Worm (Caenorhabditis elegans): Measurements from ENCODE around the gene gsy-1.

The gsy-1 gene

ce11 chrII:12914514-12915075, 36.7 kb upstream of the gsy-1 start, which contains the start of gene F35C5.12 (continued):
- TF ChIP-seq nhr-84 (tag; optimal IDR thresholded peaks at IDR 0.05) (no peak), rnt-1 (tag; optimal IDR thresholded peaks at IDR 0.05) (peak; percentile 92), mep-1 (tag; optimal IDR thresholded peaks at IDR 0.05) (peak; percentile 15), lin-13 (GFP tag; optimal IDR thresholded peaks at IDR 0.05) (peak; percentile 8), ets-5 (GFP tag; IDR thresholded peaks at IDR 0.05) (no peak), tbx-2 (tag; optimal IDR thresholded peaks at IDR 0.05) (peak; percentile 67), ama-1 (optimal IDR thresholded peaks at IDR 0.05) (no peak), lsy-2 (tag; optimal IDR thresholded peaks at IDR 0.05) (peak; percentile 67 to 68), skn-1 (tag; optimal IDR thresholded peaks at IDR 0.05) (peak; percentile 22), C16A3.4 (tag; optimal IDR thresholded peaks at IDR 0.05) (peak; percentile 18), aly-2 (tag; optimal IDR thresholded peaks at IDR 0.05) (no peak), fkh-10 (GFP tag; optimal IDR thresholded peaks at IDR 0.05) (no peak), unc-98 (GFP tag; IDR thresholded peaks at IDR 0.05) (peak; percentile 23; the same call in 1 of the 2 replicates), snpc-4 (tag; optimal IDR thresholded peaks at IDR 0.05) (peak; percentile 17), nhr-19 (GFP tag; conservative IDR thresholded peaks at IDR 0.05) (peak; percentile 68), ztf-11 (tag; optimal IDR thresholded peaks at IDR 0.05) (peak in 1 of 2 experiments; percentile 74), jun-1 (tag; optimal IDR thresholded peaks at IDR 0.05) (no peak), nhr-90 (tag; optimal IDR thresholded peaks at IDR 0.05; ENCODE audit: poor library complexity) (peak; percentile 78), egl-27 (tag; optimal IDR thresholded peaks at IDR 0.05) (no peak), swsn-7 (tag; optimal IDR thresholded peaks at IDR 0.05) (peak; percentile 59), pqm-1 (tag; optimal IDR thresholded peaks at IDR 0.05) (no peak), nhr-85 (tag) (peak; percentile 85), unc-30 (tag; optimal IDR thresholded peaks at IDR 0.05) (no peak), hpl-2 (GFP tag; optimal IDR thresholded peaks at IDR 0.05) (no peak), vab-15 (tag; optimal IDR thresholded peaks at IDR 0.05) (no peak), nhr-76 (tag; optimal IDR thresholded peaks at IDR 0.05) (no peak), efl-1 (optimal IDR thresholded peaks at IDR 0.05) (peak; percentile 94 to 95), efl-1 (GFP tag; optimal IDR thresholded peaks at IDR 0.05 in 1 of 2) (peak; percentile 89 to 99), lir-3 (tag; optimal IDR thresholded peaks at IDR 0.05; ENCODE audit: poor library complexity) (peak; percentile 79), unc-86 (tag; optimal IDR thresholded peaks at IDR 0.05) (no peak), pax-3 (tag; optimal IDR thresholded peaks at IDR 0.05) (peak; percentile 52), mdl-1 (tag; optimal IDR thresholded peaks at IDR 0.05) (no peak), unc-130 (tag; optimal IDR thresholded peaks at IDR 0.05) (no peak)

ce11 chrII:12908779-12909178, 30.9 kb upstream of the gsy-1 start, which contains the start of gene ddn-2:
ddn-2 (plus strand) TSS chrII:12909079.
- TF ChIP-seq rnt-1 (tag; optimal IDR thresholded peaks at IDR 0.05), result no peak
- no peak for TF ChIP-seq unc-30 (tag; optimal IDR thresholded peaks at IDR 0.05)
- no peak for TF ChIP-seq efl-1 (optimal IDR thresholded peaks at IDR 0.05)
- peak in 1 of 2 experiments; percentile 21 for TF ChIP-seq efl-1 (GFP tag; optimal IDR thresholded peaks at IDR 0.05 in 1 of 2)
- TF ChIP-seq pag-3 (tag; optimal IDR thresholded peaks at IDR 0.05; ENCODE audit: borderline replicate concordance, insufficient read depth), result no peak
- no peak for TF ChIP-seq nhr-11 (tag; optimal IDR thresholded peaks at IDR 0.05)
- TF ChIP-seq lir-3 (tag; optimal IDR thresholded peaks at IDR 0.05; ENCODE audit: poor library complexity), result no peak
- no peak for TF ChIP-seq nhr-90 (tag; optimal IDR thresholded peaks at IDR 0.05; ENCODE audit: poor library complexity)
- no peak for TF ChIP-seq fos-1 (tag; optimal IDR thresholded peaks at IDR 0.05)

ce11 chrII:12907070-12907469, 29.1 kb upstream of the gsy-1 start, which contains the start of gene nspb-11:
nspb-11 (plus strand) TSS chrII:12907370.
- TF ChIP-seq efl-1 (optimal IDR thresholded peaks at IDR 0.05) (no peak), efl-1 (GFP tag; optimal IDR thresholded peaks at IDR 0.05 in 1 of 2) (peak in 1 of 2 experiments; percentile 42), ets-5 (GFP tag; IDR thresholded peaks at IDR 0.05) (no peak)

ce11 chrII:12904174-12904573, 26.3 kb upstream of the gsy-1 start, which contains the start of gene clec-66:
clec-66 (plus strand) TSS chrII:12904398.
- no peak for TF ChIP-seq jun-1 (tag; optimal IDR thresholded peaks at IDR 0.05)
- TF ChIP-seq ceh-82 (tag; optimal IDR thresholded peaks at IDR 0.05), result no peak
- TF ChIP-seq Y116A8C.19 (tag; optimal IDR thresholded peaks at IDR 0.05; ENCODE audit: borderline replicate concordance), result no peak
